Fruit fly (Drosophila melanogaster): ENCODE measurements around the gene CG11380.

CG11380 gene

dm6 chrX:1236475-1236874 lies 45.4 kb downstream of the CG11380 start, which contains the start of gene CG3638 (continued):
- TF ChIP-seq HmgZ (tag; optimal IDR thresholded peaks at IDR 0.05) (peak; percentile 74), ewg (GFP tag; optimal IDR thresholded peaks at IDR 0.05) (no peak), CG6175 (GFP tag; IDR thresholded peaks at IDR 0.05) (no peak), Dp (GFP tag; optimal IDR thresholded peaks at IDR 0.05) (peak; percentile 65), Ada2b (GFP tag; IDR thresholded peaks at IDR 0.05) (no peak), CHES-1-like (GFP tag; optimal IDR thresholded peaks at IDR 0.05) (peak; percentile 10), CG2202 (tag; optimal IDR thresholded peaks at IDR 0.05) (no peak), psq (GFP tag; optimal IDR thresholded peaks at IDR 0.05) (peak; percentile 40), CG31441 (GFP tag; IDR thresholded peaks at IDR 0.05) (no peak), CG10543 (GFP tag; optimal IDR thresholded peaks at IDR 0.05) (no peak), CG12391 (tag; optimal IDR thresholded peaks at IDR 0.05) (peak; percentile 19), al (GFP tag; IDR thresholded peaks at IDR 0.05) (no peak), disco-r (GFP tag; optimal IDR thresholded peaks at IDR 0.05) (no peak), CG14050 (GFP tag; IDR thresholded peaks at IDR 0.05) (no peak), Dip3 (GFP tag; optimal IDR thresholded peaks at IDR 0.05) (no peak), Six4 (GFP tag; optimal IDR thresholded peaks at IDR 0.05) (no peak), CG4282 (GFP tag; optimal IDR thresholded peaks at IDR 0.05) (no peak), CG3065 (GFP tag; optimal IDR thresholded peaks at IDR 0.05) (no peak), B-H2 (GFP tag; optimal IDR thresholded peaks at IDR 0.05) (no peak), CG6791 (GFP tag; IDR thresholded peaks at IDR 0.05; ENCODE audit: partially characterized antibody) (peak; percentile 95), fru (optimal IDR thresholded peaks at IDR 0.05) (no peak), CG11504 (tag; optimal IDR thresholded peaks at IDR 0.05) (peak; percentile 28), CG10366 (GFP tag; IDR thresholded peaks at IDR 0.05) (no peak), C15 (GFP tag; IDR thresholded peaks at IDR 0.05) (no peak), kah (GFP tag; optimal IDR thresholded peaks at IDR 0.05) (no peak), CG7271 (tag; optimal IDR thresholded peaks at IDR 0.05) (peak; percentile 9), CG14014 (GFP tag; IDR thresholded peaks at IDR 0.05) (no peak), pzg (GFP tag; optimal IDR thresholded peaks at IDR 0.05) (peak; percentile 96), CG5180 (GFP tag; optimal IDR thresholded peaks at IDR 0.05) (no peak), CG8359 (GFP tag; optimal IDR thresholded peaks at IDR 0.05; ENCODE audit: borderline replicate concordance) (no peak), CG9876 (GFP tag; optimal IDR thresholded peaks at IDR 0.05) (peak; percentile 24), maf-S (GFP tag; optimal IDR thresholded peaks at IDR 0.05) (peak; percentile 26), HHEX (GFP tag; optimal IDR thresholded peaks at IDR 0.05) (no peak), slou (GFP tag; optimal IDR thresholded peaks at IDR 0.05) (no peak), CG12236 (GFP tag; optimal IDR thresholded peaks at IDR 0.05) (no peak), tna (GFP tag; IDR thresholded peaks at IDR 0.05; ENCODE audit: partially characterized antibody) (peak; percentile 45), CG17328 (GFP tag; IDR thresholded peaks at IDR 0.05) (no peak), CG9215 (GFP tag; IDR thresholded peaks at IDR 0.05) (no peak), Eip74EF (GFP tag; optimal IDR thresholded peaks at IDR 0.05) (no peak), CG11696 (GFP tag; IDR thresholded peaks at IDR 0.05) (no peak), Sin3A (optimal IDR thresholded peaks at IDR 0.05) (peak; percentile 55), kay (GFP tag; optimal IDR thresholded peaks at IDR 0.05) (no peak), Camta (GFP tag; optimal IDR thresholded peaks at IDR 0.05) (peak; percentile 31), CG13296 (GFP tag; optimal IDR thresholded peaks at IDR 0.05) (no peak), CkIIα-i1 (GFP tag; IDR thresholded peaks at IDR 0.05) (no peak), CG2116 (GFP tag; optimal IDR thresholded peaks at IDR 0.05) (peak; percentile 94), HLH3B (GFP tag; IDR thresholded peaks at IDR 0.05) (no peak), tgo (GFP tag; IDR thresholded peaks at IDR 0.05) (no peak), chinmo (GFP tag; IDR thresholded peaks at IDR 0.05; ENCODE audit: partially characterized antibody) (peak; percentile 86; the same call in 3 of the 4 replicates), row (GFP tag; IDR thresholded peaks at IDR 0.05) (peak; percentile 46), CG14667 (GFP tag; IDR thresholded peaks at IDR 0.05) (no peak), Sry-β (GFP tag; optimal IDR thresholded peaks at IDR 0.05) (no peak), CG4820 (GFP tag; optimal IDR thresholded peaks at IDR 0.05) (no peak)
